Worm (Caenorhabditis elegans) whole organism, L3 larva: ENCODE results near the gene ZK353.9.

Experiments used
- R02D3.7 ChIP-seq: fragments of 150-350 bp; optimal IDR thresholded peaks from 2 replicates; lab custom pipeline; 2014; ENCODE audit warnings: missing biosample characterization, missing genetic modification characterization
- ZK546.5 ChIP-seq: sonication (generic microtip); optimal IDR thresholded peaks from 2 replicates; lab custom pipeline; 2017; ENCODE audit warnings: missing biosample characterization, missing genetic modification characterization
- aly-2 ChIP-seq: fragments of 150-350 bp; optimal IDR thresholded peaks from 2 replicates; lab custom pipeline; 2014; ENCODE audit warnings: missing biosample characterization, missing genetic modification characterization
- ceh-16 ChIP-seq: sonication (generic microtip); optimal IDR thresholded peaks from 2 replicates; lab custom pipeline; 2017; ENCODE audit warnings: missing biosample characterization, missing genetic modification characterization
- ceh-28 ChIP-seq: fragments of 150-350 bp; optimal IDR thresholded peaks from 2 replicates; lab custom pipeline; 2014; ENCODE audit warnings: missing biosample characterization, missing genetic modification reagents, missing genetic modification characterization
- ceh-82 ChIP-seq: fragments of 150-350 bp; optimal IDR thresholded peaks from 2 replicates; lab custom pipeline; 2014; ENCODE audit warnings: missing biosample characterization, missing genetic modification characterization
- ceh-9 ChIP-seq: sonication (generic microtip); optimal IDR thresholded peaks from 2 replicates; lab custom pipeline; 2018; ENCODE audit warnings: missing biosample characterization, missing genetic modification characterization
- daf-12 ChIP-seq: fragments of 150-350 bp; optimal IDR thresholded peaks from 2 replicates; lab custom pipeline; 2014; ENCODE audit warnings: missing biosample characterization, missing genetic modification reagents, missing genetic modification characterization
- egl-27 ChIP-seq: sonication (generic microtip); optimal IDR thresholded peaks from 4 replicates; lab custom pipeline; 2017; ENCODE audit warnings: missing biosample characterization, missing genetic modification reagents, missing genetic modification characterization
- egl-5 ChIP-seq: fragments of 150-350 bp; optimal IDR thresholded peaks from 2 replicates; lab custom pipeline; 2017; ENCODE audit warnings: missing biosample characterization, missing genetic modification reagents, missing genetic modification characterization, inconsistent platforms
- elt-1 ChIP-seq: fragments of 150-350 bp; optimal IDR thresholded peaks from 2 replicates; lab custom pipeline; 2014; ENCODE audit warnings: missing biosample characterization, missing genetic modification characterization
- elt-2 ChIP-seq: sonication (generic microtip); optimal IDR thresholded peaks from 2 replicates; lab custom pipeline; 2016; ENCODE audit warnings: missing genetic modification reagents, mild to moderate bottlenecking, missing genetic modification characterization, missing compliant biosample characterization
- elt-3 ChIP-seq, 3 experiments: fragments of 150-350 bp in 1 of 3; sonication (generic microtip) in 2 of 3; optimal IDR thresholded peaks; 2 replicates in 2 of 3; 4 replicates in 1 of 3; lab custom pipeline; 2014 to 2017; ENCODE audit warnings: missing biosample characterization in 3 of 3, missing genetic modification characterization in 3 of 3
- eor-1 ChIP-seq, 2 experiments: fragments of 150-350 bp; optimal IDR thresholded peaks; 2 replicates each; lab custom pipeline; 2014 to 2018; ENCODE audit warnings: missing biosample characterization in 2 of 2, missing genetic modification characterization in 2 of 2
- fkh-10 ChIP-seq: sonication (generic microtip); optimal IDR thresholded peaks from 2 replicates; lab custom pipeline; 2017; ENCODE audit warnings: missing biosample characterization, missing genetic modification reagents, missing genetic modification characterization
- fkh-2 ChIP-seq: fragments of 150-350 bp; optimal IDR thresholded peaks from 2 replicates; lab custom pipeline; 2014; ENCODE audit warnings: missing biosample characterization, missing genetic modification reagents, missing genetic modification characterization
- fos-1 ChIP-seq: fragments of 150-350 bp; optimal IDR thresholded peaks from 2 replicates; lab custom pipeline; 2014; ENCODE audit warnings: missing biosample characterization, missing genetic modification characterization
- hmg-11 ChIP-seq: sonication (generic microtip); optimal IDR thresholded peaks from 2 replicates; lab custom pipeline; 2016; ENCODE audit warnings: missing genetic modification characterization, missing compliant biosample characterization
- jun-1 ChIP-seq: fragments of 150-350 bp; optimal IDR thresholded peaks from 2 replicates; lab custom pipeline; 2014; ENCODE audit warnings: missing biosample characterization, missing genetic modification reagents, missing genetic modification characterization
- lin-15B ChIP-seq: fragments of 150-350 bp; optimal IDR thresholded peaks from 2 replicates; lab custom pipeline; 2014; ENCODE audit warnings: missing biosample characterization, missing genetic modification characterization
- lin-39 ChIP-seq: fragments of 150-350 bp; optimal IDR thresholded peaks from 2 replicates; lab custom pipeline; 2018; ENCODE audit warnings: missing biosample characterization, missing genetic modification reagents, missing genetic modification characterization
- mml-1 ChIP-seq: fragments of 150-350 bp; sonication (generic microtip); optimal IDR thresholded peaks from 3 replicates; lab custom pipeline; 2014; ENCODE audit warnings: missing biosample characterization, missing genetic modification characterization
- nfya-1 ChIP-seq: sonication (generic microtip); optimal IDR thresholded peaks from 2 replicates; lab custom pipeline; 2017; ENCODE audit warnings: missing genetic modification characterization, mild to moderate bottlenecking, missing compliant biosample characterization, antibody characterized with exemption, moderate library complexity; ENCODE audit not compliant: insufficient read depth
- nhr-11 ChIP-seq: fragments of 150-350 bp; optimal IDR thresholded peaks from 2 replicates; lab custom pipeline; 2014; ENCODE audit warnings: missing biosample characterization, missing genetic modification characterization
- nhr-12 ChIP-seq: fragments of 150-350 bp; optimal IDR thresholded peaks from 2 replicates; lab custom pipeline; 2014; ENCODE audit warnings: missing biosample characterization, missing genetic modification characterization
- nhr-23 ChIP-seq: fragments of 150-350 bp; optimal IDR thresholded peaks from 2 replicates; lab custom pipeline; 2014; ENCODE audit warnings: missing biosample characterization, missing genetic modification reagents, missing genetic modification characterization
- nhr-237 ChIP-seq: fragments of 150-350 bp; optimal IDR thresholded peaks from 2 replicates; lab custom pipeline; 2014; ENCODE audit warnings: missing biosample characterization, missing genetic modification characterization
- nhr-25 ChIP-seq: sonication (generic microtip); optimal IDR thresholded peaks from 2 replicates; lab custom pipeline; 2017; ENCODE audit warnings: missing biosample characterization, missing genetic modification characterization
- nhr-28 ChIP-seq: fragments of 150-350 bp; optimal IDR thresholded peaks from 2 replicates; lab custom pipeline; 2014; ENCODE audit warnings: missing biosample characterization, missing genetic modification characterization
- nhr-67 ChIP-seq: fragments of 150-350 bp; optimal IDR thresholded peaks from 2 replicates; lab custom pipeline; 2014; ENCODE audit warnings: missing biosample characterization, missing genetic modification characterization
- nhr-76 ChIP-seq: fragments of 150-350 bp; sonication (generic microtip); optimal IDR thresholded peaks from 5 replicates; lab custom pipeline; 2014; ENCODE audit warnings: missing biosample characterization, missing genetic modification characterization
- nhr-77 ChIP-seq: fragments of 150-350 bp; optimal IDR thresholded peaks from 2 replicates; lab custom pipeline; 2014; ENCODE audit warnings: missing biosample characterization, missing genetic modification characterization
- pha-4 ChIP-seq: fragments of 150-350 bp; optimal IDR thresholded peaks from 2 replicates; lab custom pipeline; 2014; ENCODE audit warnings: missing biosample characterization, missing genetic modification reagents, missing genetic modification characterization
- pqm-1 ChIP-seq: fragments of 150-350 bp; optimal IDR thresholded peaks from 2 replicates; lab custom pipeline; 2017; ENCODE audit warnings: missing biosample characterization, missing genetic modification characterization, inconsistent platforms
- sea-2 ChIP-seq: fragments of 150-350 bp; sonication (generic microtip); optimal IDR thresholded peaks from 4 replicates; lab custom pipeline; 2014; ENCODE audit warnings: missing biosample characterization, missing genetic modification reagents, missing genetic modification characterization
- skn-1 ChIP-seq: fragments of 150-350 bp; optimal IDR thresholded peaks from 2 replicates; lab custom pipeline; 2014; ENCODE audit warnings: missing biosample characterization, missing genetic modification characterization
- snpc-4 ChIP-seq: fragments of 150-350 bp; optimal IDR thresholded peaks from 2 replicates; lab custom pipeline; 2014; ENCODE audit warnings: missing biosample characterization, missing genetic modification characterization
- tbx-2 ChIP-seq: sonication (generic microtip); optimal IDR thresholded peaks from 2 replicates; lab custom pipeline; 2016; ENCODE audit warnings: mild to moderate bottlenecking, missing genetic modification characterization, missing compliant biosample characterization
- unc-39 ChIP-seq: sonication (generic microtip); optimal IDR thresholded peaks from 4 replicates; lab custom pipeline; 2017; ENCODE audit warnings: missing biosample characterization, missing genetic modification characterization
- unc-62 ChIP-seq: fragments of 150-350 bp; sonication (generic microtip); optimal IDR thresholded peaks from 4 replicates; lab custom pipeline; 2014; ENCODE audit warnings: missing biosample characterization, missing genetic modification reagents, missing genetic modification characterization
- zag-1 ChIP-seq: fragments of 150-350 bp; optimal IDR thresholded peaks from 2 replicates; lab custom pipeline; 2014; ENCODE audit warnings: missing biosample characterization, missing genetic modification characterization
- ztf-11 ChIP-seq: fragments of 150-350 bp; optimal IDR thresholded peaks from 2 replicates; lab custom pipeline; 2014; ENCODE audit warnings: missing biosample characterization, missing genetic modification characterization
- ztf-4 ChIP-seq: fragments of 150-350 bp; optimal IDR thresholded peaks from 2 replicates; lab custom pipeline; 2014; ENCODE audit warnings: missing biosample characterization, missing genetic modification characterization

ZK353.9 gene

ce11 chrIII:8400478-8400877 is 8.8 kb upstream of the ZK353.9 start:
- TF ChIP-seq elt-2 (tag; lab: Kevin White, UChicago) (peak; percentile 95), lin-39 (tag; lab: Kevin White, UChicago) (no peak), skn-1 (tag; lab: Kevin White, UChicago) (peak; percentile 13), fkh-2 (tag; lab: Kevin White, UChicago) (no peak), nhr-11 (tag; lab: Kevin White, UChicago) (no peak), nhr-76 (tag; lab: Kevin White, UChicago) (no peak), ztf-11 (tag; lab: Kevin White, UChicago) (no peak), unc-62 (GFP tag; lab: Kevin White, UChicago) (no peak), mml-1 (tag; lab: Kevin White, UChicago) (no peak), ceh-82 (tag; lab: Kevin White, UChicago) (no peak), nhr-12 (no peak), nhr-237 (tag; lab: Kevin White, UChicago) (no peak), elt-1 (no peak), fos-1 (no peak), snpc-4 (tag; lab: Kevin White, UChicago) (no peak), ceh-9 (no peak), ceh-28 (tag; lab: Kevin White, UChicago) (no peak), fkh-10 (no peak), daf-12 (tag; lab: Kevin White, UChicago) (no peak), sea-2 (GFP tag; lab: Kevin White, UChicago) (no peak), ZK546.5 (tag; lab: Kevin White, UChicago) (no peak), pha-4 (peak; percentile 53), eor-1 (tag; optimal IDR thresholded peaks at IDR 0.05; lab: Kevin White, UChicago) (no peak), tbx-2 (tag; lab: Kevin White, UChicago) (no peak), nhr-67 (tag; lab: Kevin White, UChicago) (no peak), nhr-77 (tag; lab: Kevin White, UChicago) (no peak), egl-27 (no peak), nhr-25 (tag; lab: Kevin White, UChicago) (no peak), pqm-1 (tag; lab: Kevin White, UChicago) (peak; percentile 94), unc-39 (tag; lab: Kevin White, UChicago) (no peak), aly-2 (tag; lab: Kevin White, UChicago) (no peak), R02D3.7 (tag; lab: Kevin White, UChicago) (no peak), ceh-16 (no peak), ztf-4 (tag; lab: Kevin White, UChicago) (no peak), hmg-11 (tag; lab: Kevin White, UChicago) (no peak), lin-15B (tag; lab: Kevin White, UChicago) (no peak), nfya-1 (tag; lab: Kevin White, UChicago) (peak; percentile 5), jun-1 (tag; lab: Kevin White, UChicago) (peak; percentile 60), zag-1 (tag; lab: Kevin White, UChicago) (no peak), nhr-23 (tag; lab: Kevin White, UChicago) (no peak), egl-5 (tag; lab: Kevin White, UChicago) (no peak), nhr-28 (tag; lab: Kevin White, UChicago) (no peak)
- TF ChIP-seq, all 47 proteins: peak for 6

- TF ChIP-seq elt-2 (tag; lab: Kevin White, UChicago) (peak; percentile 40), aly-2 (tag; lab: Kevin White, UChicago) (no peak), ztf-11 (tag; lab: Kevin White, UChicago) (no peak), pha-4 (peak; percentile 18), pqm-1 (tag; lab: Kevin White, UChicago) (peak; percentile 7)
These were observed 7.4 kb upstream of the ZK353.9 start, which contains the start of gene lap-1 for ce11 chrIII:8401887-8402286. TSS of gene lap-1 (minus strand) at chrIII:8401928.

- no peak for TF ChIP-seq unc-62 (GFP tag; lab: Kevin White, UChicago)
- no peak for TF ChIP-seq elt-3 (tag; optimal IDR thresholded peaks at IDR 0.05; lab: Kevin White, UChicago)
- TF ChIP-seq tbx-2 (tag; lab: Kevin White, UChicago), result no peak
- TF ChIP-seq pqm-1 (tag; lab: Kevin White, UChicago), result no peak
- no peak for TF ChIP-seq ceh-82 (tag; lab: Kevin White, UChicago)
- no peak for TF ChIP-seq ceh-16
- no peak for TF ChIP-seq elt-2 (tag; lab: Kevin White, UChicago)
- no peak for TF ChIP-seq pha-4
- no peak for TF ChIP-seq nhr-25 (tag; lab: Kevin White, UChicago)
These were observed 6.7 kb upstream of the ZK353.9 start for ce11 chrIII:8402633-8403032.
